Fruit fly (Drosophila melanogaster) whole organism, wandering third instar larva: Measurements from ENCODE around the gene crn.

Source experiments
- Abd-B ChIP-seq: fragments of >200 bp; optimal IDR thresholded peaks from 2 replicates; lab custom pipeline; 2017; ENCODE audit warnings: missing biosample characterization, missing genetic modification characterization
- CG32264 ChIP-seq: fragments of 200-800 bp; sonication (Bioruptor generic); optimal IDR thresholded peaks from 2 replicates; lab custom pipeline; 2016; ENCODE audit warnings: missing biosample characterization, missing genetic modification characterization
- CG9705 ChIP-seq: fragments of 200-800 bp; sonication (Bioruptor generic); optimal IDR thresholded peaks from 2 replicates; lab custom pipeline; 2018; ENCODE audit warnings: missing biosample characterization, mild to moderate bottlenecking, missing genetic modification characterization
- CrebA ChIP-seq: fragments of 200-800 bp; sonication (Bioruptor generic); optimal IDR thresholded peaks from 2 replicates; lab custom pipeline; 2016; ENCODE audit warnings: missing biosample characterization, mild to moderate bottlenecking, missing genetic modification characterization, borderline replicate concordance
- Dfd ChIP-seq: fragments of >200 bp; optimal IDR thresholded peaks from 2 replicates; lab custom pipeline; 2017; ENCODE audit warnings: missing biosample characterization, missing genetic modification characterization
- Dif ChIP-seq: fragments of 200-275, 200-300 bp; sonication (Bioruptor generic); optimal IDR thresholded peaks from 2 replicates; lab custom pipeline; 2018; ENCODE audit warnings: missing biosample characterization, missing genetic modification characterization; ENCODE audit not compliant: partially characterized antibody
- GATAd ChIP-seq: sonication (Bioruptor generic); optimal IDR thresholded peaks from 2 replicates; lab custom pipeline; 2016; ENCODE audit warnings: missing biosample characterization, missing genetic modification characterization
- HLH106 ChIP-seq: fragments of 200-800 bp; optimal IDR thresholded peaks from 3 replicates; lab custom pipeline; 2019; ENCODE audit warnings: missing biosample characterization, mild to moderate bottlenecking, missing genetic modification characterization, moderate library complexity
- Hnf4 ChIP-seq: fragments of 200-800 bp; sonication (Bioruptor generic); optimal IDR thresholded peaks from 2 replicates; lab custom pipeline; 2016; ENCODE audit warnings: missing biosample characterization, mild to moderate bottlenecking, missing genetic modification characterization
- Hr78 ChIP-seq: fragments of >200 bp; optimal IDR thresholded peaks from 2 replicates; lab custom pipeline; 2017; ENCODE audit warnings: missing biosample characterization, missing genetic modification characterization
- Hr83 ChIP-seq: fragments of 200-300 bp; sonication (Bioruptor generic); optimal IDR thresholded peaks from 2 replicates; lab custom pipeline; 2016; ENCODE audit warnings: missing biosample characterization, mild to moderate bottlenecking, missing genetic modification characterization, moderate library complexity; ENCODE audit not compliant: poor library complexity, severe bottlenecking
- Jra ChIP-seq: sonication (Bioruptor generic); optimal IDR thresholded peaks from 2 replicates; lab custom pipeline; 2016; ENCODE audit warnings: missing biosample characterization, missing genetic modification characterization
- Mio ChIP-seq: sonication (Bioruptor generic); optimal IDR thresholded peaks from 2 replicates; lab custom pipeline; 2016; ENCODE audit warnings: missing biosample characterization, missing genetic modification characterization
- Myc ChIP-seq: fragments of >200 bp; optimal IDR thresholded peaks from 2 replicates; lab custom pipeline; 2017
- N ChIP-seq: fragments of >200 bp; optimal IDR thresholded peaks from 2 replicates; lab custom pipeline; 2018; ENCODE audit warnings: missing biosample characterization, missing external identifiers, missing genetic modification characterization
- OdsH ChIP-seq: fragments of 200-800 bp; sonication (Bioruptor generic); optimal IDR thresholded peaks from 2 replicates; lab custom pipeline; 2016; ENCODE audit warnings: missing biosample characterization, mild to moderate bottlenecking, missing genetic modification characterization
- Rel ChIP-seq, 2 experiments: fragments of 200-800 bp; sonication (Bioruptor generic) in 1 of 2; optimal IDR thresholded peaks; 2 replicates in 1 of 2; 3 replicates in 1 of 2; lab custom pipeline; 2016 to 2019; ENCODE audit warnings: mild to moderate bottlenecking in 2 of 2, missing biosample characterization in 2 of 2, missing genetic modification characterization in 2 of 2, moderate library complexity in 1 of 2
- Sp1 ChIP-seq: fragments of 200-800 bp; sonication (Bioruptor generic); optimal IDR thresholded peaks from 3 replicates; lab custom pipeline; 2019; ENCODE audit warnings: missing biosample characterization, mild to moderate bottlenecking, missing genetic modification characterization, moderate library complexity
- Vsx2 ChIP-seq: fragments of 200-300, 225-300 bp; sonication (Bioruptor generic); optimal IDR thresholded peaks from 2 replicates; lab custom pipeline; 2018; ENCODE audit warnings: missing biosample characterization, missing genetic modification characterization; ENCODE audit not compliant: partially characterized antibody
- br ChIP-seq: fragments of 200-800 bp; sonication (Bioruptor generic); optimal IDR thresholded peaks from 2 replicates; lab custom pipeline; 2016; ENCODE audit warnings: missing biosample characterization, missing genetic modification characterization
- brk ChIP-seq: fragments of 200-800 bp; sonication (Bioruptor generic); optimal IDR thresholded peaks from 2 replicates; lab custom pipeline; 2016; ENCODE audit warnings: missing biosample characterization, mild to moderate bottlenecking, missing genetic modification characterization
- dl ChIP-seq, 2 experiments: fragments of 175-275, 200-275 bp in 1 of 2; fragments of 200-275 bp in 1 of 2; sonication (Bioruptor generic); optimal IDR thresholded peaks; lab custom pipeline; 2018; ENCODE audit warnings: mild to moderate bottlenecking in 2 of 2, missing biosample characterization in 2 of 2, missing genetic modification characterization in 2 of 2, moderate library complexity in 2 of 2; ENCODE audit not compliant: partially characterized antibody in 2 of 2, insufficient read depth in 1 of 2
- dmrt93B ChIP-seq: fragments of 200-800 bp; sonication (Bioruptor generic); optimal IDR thresholded peaks from 2 replicates; lab custom pipeline; 2018; ENCODE audit warnings: missing biosample characterization, mild to moderate bottlenecking, missing genetic modification characterization
- dsf ChIP-seq: sonication (Bioruptor generic); optimal IDR thresholded peaks from 2 replicates; lab custom pipeline; 2016; ENCODE audit warnings: missing biosample characterization, missing genetic modification characterization, borderline replicate concordance
- ey ChIP-seq: fragments of 200-800 bp; sonication (Bioruptor generic); optimal IDR thresholded peaks from 2 replicates; lab custom pipeline; 2016; ENCODE audit warnings: missing biosample characterization, missing genetic modification characterization
- foxo ChIP-seq, 2 experiments: fragments of 200-800 bp; sonication (Bioruptor generic); optimal IDR thresholded peaks; 2 replicates in 1 of 2; 3 replicates in 1 of 2; lab custom pipeline; 2016 to 2017; ENCODE audit warnings: missing biosample characterization in 2 of 2, missing genetic modification characterization in 2 of 2
- fru ChIP-seq: fragments of 200-800 bp; sonication (Bioruptor generic); optimal IDR thresholded peaks from 3 replicates; lab custom pipeline; 2016; ENCODE audit warnings: missing biosample characterization, mild to moderate bottlenecking, missing genetic modification characterization
- h ChIP-seq: fragments of 200-800 bp; sonication (Bioruptor generic); optimal IDR thresholded peaks from 3 replicates; lab custom pipeline; 2016; ENCODE audit warnings: missing biosample characterization, mild to moderate bottlenecking, missing genetic modification characterization
- jim ChIP-seq: fragments of 175-275, 200-325 bp; sonication (Bioruptor generic); optimal IDR thresholded peaks from 2 replicates; lab custom pipeline; 2016; ENCODE audit warnings: missing biosample characterization, mild to moderate bottlenecking, missing genetic modification characterization
- lola ChIP-seq: fragments of >200 bp; optimal IDR thresholded peaks from 2 replicates; lab custom pipeline; 2017; ENCODE audit warnings: missing biosample characterization, missing genetic modification characterization
- pan ChIP-seq: fragments of >200 bp; optimal IDR thresholded peaks from 2 replicates; lab custom pipeline; 2017
- psq ChIP-seq: fragments of 200-800 bp; sonication (Bioruptor generic); optimal IDR thresholded peaks from 3 replicates; lab custom pipeline; 2017; ENCODE audit warnings: missing biosample characterization, mild to moderate bottlenecking, missing genetic modification characterization, moderate library complexity
- rgr ChIP-seq: fragments of 200-800 bp; sonication (Bioruptor generic); optimal IDR thresholded peaks from 3 replicates; lab custom pipeline; 2016; ENCODE audit warnings: missing biosample characterization, mild to moderate bottlenecking, missing genetic modification characterization
- sage ChIP-seq: fragments of 200-800 bp; sonication (Bioruptor generic); optimal IDR thresholded peaks from 2 replicates; lab custom pipeline; 2016; ENCODE audit warnings: missing biosample characterization, mild to moderate bottlenecking, missing genetic modification characterization
- sv ChIP-seq: fragments of 200-800 bp; sonication (Bioruptor generic); optimal IDR thresholded peaks from 3 replicates; lab custom pipeline; 2016; ENCODE audit warnings: missing biosample characterization, missing genetic modification characterization
- tai ChIP-seq: sonication (Bioruptor generic); optimal IDR thresholded peaks from 2 replicates; lab custom pipeline; 2016; ENCODE audit warnings: missing biosample characterization, missing genetic modification characterization
- usp ChIP-seq: fragments of >200 bp; optimal IDR thresholded peaks from 2 replicates; lab custom pipeline; 2017; ENCODE audit warnings: missing biosample characterization, missing genetic modification characterization
- woc ChIP-seq: sonication (Bioruptor generic); optimal IDR thresholded peaks from 2 replicates; lab custom pipeline; 2016; ENCODE audit warnings: missing biosample characterization, mild to moderate bottlenecking, missing genetic modification characterization

The crn gene

DNA sequence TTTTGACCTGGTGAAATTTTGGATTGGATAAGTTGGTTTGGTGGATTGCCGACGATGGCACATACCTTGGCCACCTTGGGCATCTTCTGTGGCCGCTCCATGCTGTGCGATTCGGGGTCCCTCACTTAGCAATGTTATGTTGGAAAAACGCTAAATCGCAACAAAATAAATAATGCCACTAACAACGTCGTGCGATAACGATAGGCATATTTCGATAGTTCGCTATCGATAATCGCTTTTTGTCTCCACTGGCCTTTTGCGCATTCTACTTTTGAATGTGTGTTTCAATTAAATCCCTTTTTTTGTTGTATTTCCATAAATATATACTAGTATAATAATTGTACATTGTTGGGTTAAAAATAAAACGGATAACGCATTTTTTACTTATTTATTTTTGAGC, at the start of gene crn:
Gene crn, minus strand, starts transcription at position 221 of the 400 bp plus-strand sequence.
- no peak for TF ChIP-seq lola
- no peak for TF ChIP-seq HLH106 (tag; lab: Kevin White, UChicago)
- TF ChIP-seq OdsH (GFP tag; lab: Kevin White, UChicago), result no peak
- no peak for TF ChIP-seq dsf (GFP tag; lab: Kevin White, UChicago)
- TF ChIP-seq Hr78, result no peak
- TF ChIP-seq Dif (GFP tag; lab: Kevin White, UChicago), result no peak
- TF ChIP-seq sv, result no peak
- no peak for TF ChIP-seq Dfd
- TF ChIP-seq br, result no peak
- no peak for TF ChIP-seq dl (GFP tag; optimal IDR thresholded peaks at IDR 0.05; lab: Kevin White, UChicago; ENCODE audit: insufficient read depth in 1 of 2, partially characterized antibody in 2 of 2)
- no peak for TF ChIP-seq Myc (lab: Kevin White, UChicago)

DNA sequence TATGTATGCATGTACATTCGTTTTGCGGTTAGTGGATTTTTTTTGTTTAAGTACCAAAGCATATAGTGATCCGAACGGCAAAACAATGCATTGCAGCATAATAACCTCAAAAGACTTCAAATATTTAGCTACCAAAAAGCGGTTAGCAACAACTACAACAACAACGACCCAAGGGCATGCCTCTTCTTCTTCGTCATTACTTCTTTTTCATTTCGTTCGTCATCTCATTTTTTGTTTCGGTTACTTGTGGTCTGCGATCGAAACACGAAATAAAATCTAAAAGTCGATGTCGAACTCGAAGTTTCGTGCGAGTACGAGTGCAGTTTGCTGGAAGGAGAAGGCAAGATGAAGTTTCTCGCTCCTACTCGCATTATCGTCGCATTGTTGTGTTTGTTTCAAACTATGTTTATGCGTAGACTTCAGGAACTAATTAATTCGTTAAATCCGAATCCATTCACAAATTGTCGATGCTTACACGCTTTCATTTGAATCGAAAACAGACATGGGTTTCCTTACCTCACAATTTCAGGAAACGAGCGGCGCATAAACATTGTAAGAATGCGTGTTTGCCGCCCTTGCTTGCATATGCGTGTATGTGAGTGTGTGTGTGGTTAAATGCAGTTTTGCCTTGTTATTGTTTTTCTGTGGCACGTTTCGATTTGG, 49.1 kb upstream of the crn start:
- peak; percentile 31 for TF ChIP-seq dsf (GFP tag; lab: Kevin White, UChicago)
- no peak for TF ChIP-seq dl (GFP tag; optimal IDR thresholded peaks at IDR 0.05; lab: Kevin White, UChicago; ENCODE audit: insufficient read depth in 1 of 2, partially characterized antibody in 2 of 2)
- peak; percentile 87 for TF ChIP-seq dmrt93B (GFP tag; lab: Kevin White, UChicago)
- peak; percentile 91 for TF ChIP-seq HLH106 (tag; lab: Kevin White, UChicago)
- peak; percentile 89 for TF ChIP-seq sage (GFP tag; lab: Kevin White, UChicago)
- TF ChIP-seq Dfd, result no peak
- no peak for TF ChIP-seq Dif (GFP tag; lab: Kevin White, UChicago)
- TF ChIP-seq CrebA, result no peak
- TF ChIP-seq Mio, result no peak
- peak; percentile 88 for TF ChIP-seq Sp1 (GFP tag; lab: Kevin White, UChicago)
- TF ChIP-seq Hr83 (GFP tag; lab: Kevin White, UChicago), result peak; percentile 77
- TF ChIP-seq woc (GFP tag; lab: Kevin White, UChicago), result peak; percentile 95
- peak; percentile 5 to 93 for TF ChIP-seq foxo (GFP tag; optimal IDR thresholded peaks at IDR 0.05; lab: Kevin White, UChicago)
- TF ChIP-seq lola, result no peak
- peak; percentile 81 for TF ChIP-seq tai (GFP tag; lab: Kevin White, UChicago)
- TF ChIP-seq jim (GFP tag; lab: Kevin White, UChicago), result no peak
- peak; percentile 91 for TF ChIP-seq ey (GFP tag; lab: Kevin White, UChicago)
- peak; percentile 17 for TF ChIP-seq GATAd (GFP tag; lab: Kevin White, UChicago)
- TF ChIP-seq Hnf4 (GFP tag; lab: Kevin White, UChicago), result peak; percentile 90
- no peak for TF ChIP-seq Vsx2
- no peak for TF ChIP-seq Hr78
- peak; percentile 77 for TF ChIP-seq Rel (GFP tag; optimal IDR thresholded peaks at IDR 0.05; lab: Kevin White, UChicago)
- TF ChIP-seq Rel (tag; optimal IDR thresholded peaks at IDR 0.05; lab: Kevin White, UChicago), result peak; percentile 50
- no peak for TF ChIP-seq N
- TF ChIP-seq usp (GFP tag; lab: Kevin White, UChicago), result no peak
- peak; percentile 94 for TF ChIP-seq h (GFP tag; lab: Kevin White, UChicago)
- no peak for TF ChIP-seq pan (lab: Kevin White, UChicago)
- TF ChIP-seq sv, result peak; percentile 69
- peak; percentile 92 for TF ChIP-seq br
- peak; percentile 72 for TF ChIP-seq Jra (GFP tag; lab: Kevin White, UChicago)
- peak; percentile 88 for TF ChIP-seq CG32264 (GFP tag; lab: Kevin White, UChicago)
- no peak for TF ChIP-seq Myc (lab: Kevin White, UChicago)
- peak; percentile 91 for TF ChIP-seq OdsH (GFP tag; lab: Kevin White, UChicago)
- TF ChIP-seq brk (GFP tag; lab: Kevin White, UChicago), result peak; percentile 82
- TF ChIP-seq rgr, result peak; percentile 93
- peak; percentile 87 for TF ChIP-seq psq
- TF ChIP-seq fru, result peak; percentile 94
- no peak for TF ChIP-seq Abd-B
- TF ChIP-seq CG9705 (GFP tag; lab: Kevin White, UChicago), result peak; percentile 76
